Worm (Caenorhabditis elegans) whole organism, L4/young adult: ENCODE data around the gene let-721.

Experiments used
- W03F9.2 ChIP-seq: fragments of 150-350 bp; optimal IDR thresholded peaks from 2 replicates; lab custom pipeline; 2014; ENCODE audit warnings: missing biosample characterization, missing genetic modification characterization
- dao-5 ChIP-seq: sonication (generic microtip); optimal IDR thresholded peaks from 2 replicates; lab custom pipeline; 2016; ENCODE audit warnings: missing genotype, missing genetic modification characterization, moderate library complexity, missing compliant biosample characterization
- him-1 ChIP-seq: sonication (generic microtip); optimal IDR thresholded peaks from 2 replicates; lab custom pipeline; 2016; ENCODE audit warnings: missing genotype, missing genetic modification reagents, missing genetic modification characterization, missing compliant biosample characterization

Gene let-721

ce11 chrIII:6446807-6447206 lies at the start of gene let-721:
let-721 (minus strand) TSS chrIII:6446907.
- TF ChIP-seq dao-5 (tag; lab: Kevin White, UChicago) (no peak), him-1 (tag; lab: Kevin White, UChicago) (no peak), W03F9.2 (tag; lab: Kevin White, UChicago) (no peak)

- TF ChIP-seq W03F9.2 (tag; lab: Kevin White, UChicago) (no peak), dao-5 (tag; lab: Kevin White, UChicago) (no peak), him-1 (tag; lab: Kevin White, UChicago) (no peak)
These were observed 48.5 kb upstream of the let-721 start, which contains the start of gene F23F12.13 for ce11 chrIII:6495191-6495723. F23F12.13 (plus strand) TSS chrIII:6495673.

ce11 chrIII:6492807-6493206 lies 46.1 kb upstream of the let-721 start, which contains the start of gene srb-11:
srb-11 (minus strand) TSS chrIII:6492907.
- TF ChIP-seq him-1 (tag; lab: Kevin White, UChicago) (no peak), W03F9.2 (tag; lab: Kevin White, UChicago) (no peak), dao-5 (tag; lab: Kevin White, UChicago) (no peak)

- TF ChIP-seq W03F9.2 (tag; lab: Kevin White, UChicago) (no peak), him-1 (tag; lab: Kevin White, UChicago) (no peak), dao-5 (tag; lab: Kevin White, UChicago) (no peak)
These were observed 44.3 kb upstream of the let-721 start for ce11 chrIII:6490989-6491388.

ce11 chrIII:6489493-6489892 lies 42.8 kb upstream of the let-721 start, which contains the start of gene rpt-3:
rpt-3 (plus strand) TSS chrIII:6489793.
- no peak for TF ChIP-seq dao-5 (tag; lab: Kevin White, UChicago)
- no peak for TF ChIP-seq W03F9.2 (tag; lab: Kevin White, UChicago)
- no peak for TF ChIP-seq him-1 (tag; lab: Kevin White, UChicago)

- TF ChIP-seq dao-5 (tag; lab: Kevin White, UChicago) (no peak), him-1 (tag; lab: Kevin White, UChicago) (no peak), W03F9.2 (tag; lab: Kevin White, UChicago) (peak; percentile 64)
These were observed 42.2 kb upstream of the let-721 start for ce11 chrIII:6488916-6489315.

- TF ChIP-seq W03F9.2 (tag; lab: Kevin White, UChicago) (no peak), him-1 (tag; lab: Kevin White, UChicago) (no peak), dao-5 (tag; lab: Kevin White, UChicago) (no peak)
These were observed 36.2 kb upstream of the let-721 start, which contains the start of gene chtb-2 for ce11 chrIII:6482918-6483317. chtb-2 (plus strand) TSS chrIII:6483218.

- no peak for TF ChIP-seq dao-5 (tag; lab: Kevin White, UChicago)
- no peak for TF ChIP-seq W03F9.2 (tag; lab: Kevin White, UChicago)
- no peak for TF ChIP-seq him-1 (tag; lab: Kevin White, UChicago)
These were observed 32.7 kb upstream of the let-721 start for ce11 chrIII:6479439-6479838.

ce11 chrIII:6478256-6479004 lies 31.7 kb upstream of the let-721 start, which contains the start of gene zip-8:
zip-8 (plus strand) TSS chrIII:6478955.
- TF ChIP-seq him-1 (tag; lab: Kevin White, UChicago) (no peak), dao-5 (tag; lab: Kevin White, UChicago) (no peak), W03F9.2 (tag; lab: Kevin White, UChicago) (no peak)

- TF ChIP-seq dao-5 (tag; lab: Kevin White, UChicago), result no peak
- TF ChIP-seq him-1 (tag; lab: Kevin White, UChicago), result no peak
- no peak for TF ChIP-seq W03F9.2 (tag; lab: Kevin White, UChicago)
These were observed 29.7 kb upstream of the let-721 start for ce11 chrIII:6476380-6476779.

ce11 chrIII:6471451-6471850 lies 24.7 kb upstream of the let-721 start, which contains the start of gene wht-6:
wht-6 (plus strand) TSS chrIII:6471751.
- TF ChIP-seq him-1 (tag; lab: Kevin White, UChicago) (no peak), W03F9.2 (tag; lab: Kevin White, UChicago) (no peak), dao-5 (tag; lab: Kevin White, UChicago) (no peak)

ce11 chrIII:6467005-6467404 lies 20.3 kb upstream of the let-721 start, which contains the start of gene T26A5.2:
T26A5.2 (plus strand) TSS chrIII:6467305.
- TF ChIP-seq dao-5 (tag; lab: Kevin White, UChicago) (no peak), him-1 (tag; lab: Kevin White, UChicago) (no peak), W03F9.2 (tag; lab: Kevin White, UChicago) (no peak)

- no peak for TF ChIP-seq him-1 (tag; lab: Kevin White, UChicago)
- no peak for TF ChIP-seq W03F9.2 (tag; lab: Kevin White, UChicago)
- no peak for TF ChIP-seq dao-5 (tag; lab: Kevin White, UChicago)
These were observed 18.2 kb upstream of the let-721 start, which contains the start of gene nduf-2.2 for ce11 chrIII:6464913-6465312. nduf-2.2 (plus strand) TSS chrIII:6465222.
